Fruit fly (Drosophila melanogaster): ENCODE measurements around the gene CG42798.

dm6 chr3R:17412458-17413127, 6.1 kb downstream of the CG42798 start, which contains the start of gene CG42821:
- TF ChIP-seq HLH106 (tag; optimal IDR thresholded peaks at IDR 0.05) (no peak), Rel (GFP tag; optimal IDR thresholded peaks at IDR 0.05) (no peak), Rel (tag; optimal IDR thresholded peaks at IDR 0.05) (no peak), pan (optimal IDR thresholded peaks at IDR 0.05) (no peak)

Measured in whole organism, wandering third instar larva.